Worm (Caenorhabditis elegans): ENCODE data around the gene maph-1.3.

Gene maph-1.3

DNA sequence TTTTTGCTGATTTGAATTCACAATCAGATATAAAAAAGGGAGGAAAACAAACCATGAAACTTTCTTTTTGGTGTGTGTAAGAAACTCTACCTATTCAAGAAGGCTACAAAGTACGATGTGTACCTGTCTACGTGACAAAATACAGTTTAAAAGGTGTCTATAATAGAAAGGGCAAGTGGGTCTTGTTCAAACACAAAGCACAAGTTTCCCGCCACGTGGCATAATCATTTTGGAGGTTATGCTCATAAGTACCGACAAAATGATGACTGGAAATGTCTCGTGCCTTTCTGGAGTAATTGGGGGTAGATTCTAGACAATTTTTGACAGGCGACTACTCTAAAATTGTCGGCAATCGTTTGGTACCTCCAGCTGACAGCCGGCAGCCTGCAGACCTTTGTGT, 30.2 kb downstream of the maph-1.3 start:
- no peak for TF ChIP-seq M03D4.4 (tag; optimal IDR thresholded peaks at IDR 0.05)
- no peak for TF ChIP-seq lin-32 (GFP tag; optimal IDR thresholded peaks at IDR 0.05)
- no peak for TF ChIP-seq elt-1 (tag; optimal IDR thresholded peaks at IDR 0.05; ENCODE audit: borderline replicate concordance, insufficient read depth)
- TF ChIP-seq unc-39 (tag; optimal IDR thresholded peaks at IDR 0.05): no peak
- no peak for TF ChIP-seq cnd-1 (tag; optimal IDR thresholded peaks at IDR 0.05)
- TF ChIP-seq mls-2 (tag; optimal IDR thresholded peaks at IDR 0.05): no peak
- TF ChIP-seq blmp-1 (tag; optimal IDR thresholded peaks at IDR 0.05): no peak
- no peak for TF ChIP-seq nhr-76 (tag; optimal IDR thresholded peaks at IDR 0.05)

DNA sequence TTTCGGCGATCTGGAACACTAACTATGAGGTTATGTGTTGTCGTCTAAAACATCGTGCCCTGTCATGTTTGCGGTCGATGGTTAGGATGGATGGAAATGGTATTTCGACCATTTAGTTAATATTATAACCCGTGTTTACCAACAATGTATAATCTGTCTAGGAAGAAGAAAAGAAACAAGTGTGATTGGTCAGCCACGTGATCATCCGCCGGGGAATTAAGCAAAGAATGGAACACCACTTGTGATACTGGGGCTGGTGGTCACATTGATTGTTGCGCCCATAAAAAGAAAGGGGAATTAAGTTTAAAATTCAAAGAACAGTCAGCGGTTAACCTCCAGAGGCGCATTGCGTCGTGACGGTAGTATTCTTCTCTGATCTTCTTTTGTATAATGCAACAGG, 30.9 kb downstream of the maph-1.3 start:
- TF ChIP-seq nhr-28 (tag; optimal IDR thresholded peaks at IDR 0.05) (no peak), nhr-76 (tag; optimal IDR thresholded peaks at IDR 0.05) (no peak), ceh-39 (tag; optimal IDR thresholded peaks at IDR 0.05) (no peak), hlh-1 (tag; optimal IDR thresholded peaks at IDR 0.05) (no peak), tbx-8 (GFP tag; optimal IDR thresholded peaks at IDR 0.05) (no peak), unc-62 (GFP tag; optimal IDR thresholded peaks at IDR 0.05) (no peak), cnd-1 (tag; optimal IDR thresholded peaks at IDR 0.05) (no peak), nhr-237 (tag; optimal IDR thresholded peaks at IDR 0.05) (no peak), M03D4.4 (tag; optimal IDR thresholded peaks at IDR 0.05) (no peak), bed-3 (GFP tag; optimal IDR thresholded peaks at IDR 0.05) (no peak), pha-4 (tag; optimal IDR thresholded peaks at IDR 0.05) (no peak), elt-1 (tag; optimal IDR thresholded peaks at IDR 0.05; ENCODE audit: borderline replicate concordance, insufficient read depth) (no peak), zip-8 (tag; optimal IDR thresholded peaks at IDR 0.05) (no peak), mls-2 (tag; optimal IDR thresholded peaks at IDR 0.05) (no peak), ces-1 (GFP tag; optimal IDR thresholded peaks at IDR 0.05) (no peak), elt-3 (tag; optimal IDR thresholded peaks at IDR 0.05) (no peak), lin-32 (GFP tag; optimal IDR thresholded peaks at IDR 0.05) (no peak), drap-1 (GFP tag; optimal IDR thresholded peaks at IDR 0.05) (no peak), snpc-4 (tag; optimal IDR thresholded peaks at IDR 0.05) (no peak), nhr-12 (tag; optimal IDR thresholded peaks at IDR 0.05) (no peak)

ce11 chrIII:3876197-3876897, 31.7 kb downstream of the maph-1.3 start:
- peak; percentile 97 for TF ChIP-seq zip-8 (tag; optimal IDR thresholded peaks at IDR 0.05)
- TF ChIP-seq ztf-11 (tag; optimal IDR thresholded peaks at IDR 0.05): peak; percentile 3
- no peak for TF ChIP-seq mls-2 (tag; optimal IDR thresholded peaks at IDR 0.05)
- no peak for TF ChIP-seq ces-1 (GFP tag; optimal IDR thresholded peaks at IDR 0.05)
- no peak for TF ChIP-seq unc-120 (tag; optimal IDR thresholded peaks at IDR 0.05; ENCODE audit: poor library complexity, severe bottlenecking)
- TF ChIP-seq sptf-1 (tag; optimal IDR thresholded peaks at IDR 0.05): peak; percentile 6
- TF ChIP-seq ham-2 (GFP tag; optimal IDR thresholded peaks at IDR 0.05): no peak
- peak; percentile 84 for TF ChIP-seq nhr-2 (tag; optimal IDR thresholded peaks at IDR 0.05)

DNA sequence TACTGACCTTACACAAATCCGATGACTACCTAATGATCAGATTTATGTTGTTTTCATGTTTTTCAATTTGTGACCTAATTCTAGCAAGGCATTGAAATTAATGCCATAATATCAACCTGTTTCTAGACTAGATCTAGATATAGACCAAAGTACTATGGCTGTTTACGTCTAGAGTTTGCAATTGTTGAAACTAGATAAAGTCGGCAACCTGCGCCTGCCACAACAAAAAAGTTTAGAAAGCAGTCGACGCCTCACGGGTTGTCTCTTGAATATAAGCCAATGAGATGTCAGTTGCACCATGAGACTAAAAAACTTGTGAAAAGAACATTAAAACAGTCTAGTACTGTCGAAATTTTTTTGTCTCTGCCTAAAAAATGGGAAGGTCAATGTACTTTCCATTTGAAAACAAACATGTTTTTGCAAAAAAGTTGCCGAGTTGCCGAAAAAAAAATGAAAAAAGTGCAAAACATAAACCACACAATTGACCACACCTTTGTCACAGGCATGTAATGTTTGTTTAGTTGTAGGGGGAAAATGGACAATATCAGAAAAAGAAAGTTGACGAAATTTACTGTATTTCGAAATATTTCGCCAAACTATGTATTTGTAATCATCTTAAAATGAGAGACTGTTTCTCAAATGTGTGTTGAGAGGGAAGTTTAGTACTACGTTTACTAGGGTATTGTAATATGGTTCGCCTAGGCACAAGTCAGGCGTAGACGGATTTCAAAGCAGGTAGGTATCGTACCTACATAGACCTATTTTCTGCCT, 34.5 kb downstream of the maph-1.3 start:
- TF ChIP-seq ces-1 (GFP tag; optimal IDR thresholded peaks at IDR 0.05) (no peak), drap-1 (GFP tag; optimal IDR thresholded peaks at IDR 0.05) (no peak), unc-62 (GFP tag; optimal IDR thresholded peaks at IDR 0.05) (no peak), pha-4 (tag; optimal IDR thresholded peaks at IDR 0.05) (no peak), nhr-76 (tag; optimal IDR thresholded peaks at IDR 0.05) (no peak), mls-2 (tag; optimal IDR thresholded peaks at IDR 0.05) (no peak), ham-2 (GFP tag; optimal IDR thresholded peaks at IDR 0.05) (no peak), bed-3 (GFP tag; optimal IDR thresholded peaks at IDR 0.05) (no peak), cnd-1 (tag; optimal IDR thresholded peaks at IDR 0.05) (no peak), sptf-1 (tag; optimal IDR thresholded peaks at IDR 0.05) (no peak), nhr-12 (tag; optimal IDR thresholded peaks at IDR 0.05) (no peak), flh-1 (GFP tag; optimal IDR thresholded peaks at IDR 0.05) (no peak), mep-1 (tag; optimal IDR thresholded peaks at IDR 0.05) (no peak), lin-13 (tag; optimal IDR thresholded peaks at IDR 0.05) (no peak), elt-1 (tag; optimal IDR thresholded peaks at IDR 0.05; ENCODE audit: borderline replicate concordance, insufficient read depth) (no peak), nhr-2 (tag; optimal IDR thresholded peaks at IDR 0.05) (no peak), snpc-4 (tag; optimal IDR thresholded peaks at IDR 0.05) (no peak), nhr-28 (tag; optimal IDR thresholded peaks at IDR 0.05) (no peak), ceh-43 (GFP tag; optimal IDR thresholded peaks at IDR 0.05) (no peak)

Measured in whole organism, mixed stage, embryonic.